Worm (Caenorhabditis elegans) whole organism, late embryonic: ENCODE results near the gene C30B5.17.

Experiments
- C38D4.7 ChIP-seq: fragments of 200-800 bp; sonication (Bioruptor generic); optimal IDR thresholded peaks from 2 replicates; lab custom pipeline; 2018; ENCODE audit warnings: mild to moderate bottlenecking, missing genetic modification characterization, moderate library complexity, missing compliant biosample characterization
- F13H6.1 ChIP-seq: sonication (generic microtip); optimal IDR thresholded peaks from 2 replicates; lab custom pipeline; 2016; ENCODE audit warnings: missing genetic modification characterization, missing compliant biosample characterization
- K02D7.2 ChIP-seq: sonication (generic microtip); optimal IDR thresholded peaks from 2 replicates; lab custom pipeline; 2017; ENCODE audit warnings: mild to moderate bottlenecking, missing genetic modification characterization, missing compliant biosample characterization
- K09A11.1 ChIP-seq: sonication (generic microtip); optimal IDR thresholded peaks from 2 replicates; lab custom pipeline; 2017; ENCODE audit warnings: antibody characterized with exemption, mild to moderate bottlenecking, missing genetic modification characterization, missing compliant biosample characterization; ENCODE audit not compliant: insufficient read depth
- ahr-1 ChIP-seq: sonication (generic microtip); optimal IDR thresholded peaks from 2 replicates; lab custom pipeline; 2016; ENCODE audit warnings: missing genetic modification characterization, missing compliant biosample characterization
- ceh-14 ChIP-seq: sonication (generic microtip); optimal IDR thresholded peaks from 2 replicates; lab custom pipeline; 2016; ENCODE audit warnings: missing genotype, missing genetic modification characterization, missing compliant biosample characterization
- ceh-18 ChIP-seq: sonication (generic microtip); optimal IDR thresholded peaks from 2 replicates; lab custom pipeline; 2016; ENCODE audit warnings: missing genetic modification characterization, missing compliant biosample characterization
- ceh-2 ChIP-seq: sonication (generic microtip); optimal IDR thresholded peaks from 2 replicates; lab custom pipeline; 2016; ENCODE audit warnings: missing genotype, missing genetic modification characterization, missing compliant biosample characterization
- ceh-22 ChIP-seq: sonication (generic microtip); optimal IDR thresholded peaks from 2 replicates; lab custom pipeline; 2017; ENCODE audit warnings: missing biosample characterization, missing genetic modification characterization
- ceh-24 ChIP-seq: sonication (generic microtip); optimal IDR thresholded peaks from 2 replicates; lab custom pipeline; 2016; ENCODE audit warnings: mild to moderate bottlenecking, missing genetic modification characterization, missing compliant biosample characterization
- ceh-30 ChIP-seq: fragments of 150-350 bp; optimal IDR thresholded peaks from 2 replicates; lab custom pipeline; 2014; ENCODE audit warnings: missing biosample characterization, missing genetic modification characterization
- ceh-45 ChIP-seq: fragments of 200-800 bp; sonication (Bioruptor generic); IDR thresholded peaks from 2 replicates; pipeline ENCODE4 v1.3.6; 2022; ENCODE audit warnings: missing genetic modification reagents, missing genetic modification characterization, missing compliant biosample characterization
- che-1 ChIP-seq: sonication (generic microtip); optimal IDR thresholded peaks from 2 replicates; lab custom pipeline; 2016; ENCODE audit warnings: mild to moderate bottlenecking, missing genetic modification characterization, missing compliant biosample characterization
- elt-4 ChIP-seq: sonication (generic microtip); optimal IDR thresholded peaks from 2 replicates; lab custom pipeline; 2016; ENCODE audit warnings: missing genetic modification characterization, missing compliant biosample characterization
- ets-4 ChIP-seq: sonication (generic microtip); optimal IDR thresholded peaks from 2 replicates; lab custom pipeline; 2016; ENCODE audit warnings: missing genetic modification characterization, missing compliant biosample characterization
- fax-1 ChIP-seq: sonication (generic microtip); optimal IDR thresholded peaks from 2 replicates; lab custom pipeline; 2016; ENCODE audit warnings: missing genotype, missing genetic modification characterization, missing compliant biosample characterization
- fkh-6 ChIP-seq: sonication (generic microtip); optimal IDR thresholded peaks from 2 replicates; lab custom pipeline; 2016; ENCODE audit warnings: missing genetic modification characterization, missing compliant biosample characterization
- gmeb-2 ChIP-seq: sonication (generic microtip); optimal IDR thresholded peaks from 2 replicates; lab custom pipeline; 2016; ENCODE audit warnings: missing genetic modification characterization, inconsistent platforms, missing compliant biosample characterization
- hlh-30 ChIP-seq: sonication (generic microtip); optimal IDR thresholded peaks from 2 replicates; lab custom pipeline; 2017; ENCODE audit warnings: antibody characterized with exemption, missing genetic modification characterization, missing compliant biosample characterization; ENCODE audit not compliant: insufficient read depth
- madf-2 ChIP-seq: sonication (generic microtip); optimal IDR thresholded peaks from 2 replicates; lab custom pipeline; 2017; ENCODE audit warnings: missing genetic modification characterization, missing compliant biosample characterization
- mec-3 ChIP-seq: sonication (generic microtip); optimal IDR thresholded peaks from 2 replicates; lab custom pipeline; 2016; ENCODE audit warnings: borderline replicate concordance, missing genetic modification characterization, missing compliant biosample characterization
- nfya-1 ChIP-seq: sonication (generic microtip); optimal IDR thresholded peaks from 2 replicates; lab custom pipeline; 2017; ENCODE audit warnings: missing genetic modification characterization, mild to moderate bottlenecking, missing compliant biosample characterization, antibody characterized with exemption, moderate library complexity
- nhr-11 ChIP-seq: fragments of 150-350 bp; optimal IDR thresholded peaks from 2 replicates; lab custom pipeline; 2014; ENCODE audit warnings: missing biosample characterization, missing genetic modification characterization
- npax-4 ChIP-seq: sonication (generic microtip); optimal IDR thresholded peaks from 2 replicates; lab custom pipeline; 2016; ENCODE audit warnings: missing genetic modification characterization, missing compliant biosample characterization
- odd-2 ChIP-seq: sonication (generic microtip); optimal IDR thresholded peaks from 2 replicates; lab custom pipeline; 2017; ENCODE audit warnings: antibody characterized with exemption, mild to moderate bottlenecking, missing genetic modification characterization, missing compliant biosample characterization
- pax-1 ChIP-seq: fragments of 150-350 bp; optimal IDR thresholded peaks from 2 replicates; lab custom pipeline; 2014; ENCODE audit warnings: missing biosample characterization, missing genetic modification characterization
- pqm-1 ChIP-seq: sonication (generic microtip); optimal IDR thresholded peaks from 2 replicates; lab custom pipeline; 2016; ENCODE audit warnings: missing genetic modification characterization, missing compliant biosample characterization
- ref-2 ChIP-seq: sonication (generic microtip); optimal IDR thresholded peaks from 2 replicates; lab custom pipeline; 2016; ENCODE audit warnings: missing genetic modification characterization, missing compliant biosample characterization
- rnt-1 ChIP-seq: sonication (generic microtip); optimal IDR thresholded peaks from 2 replicates; lab custom pipeline; 2016; ENCODE audit warnings: missing genetic modification characterization, missing compliant biosample characterization
- sdc-2 ChIP-seq: sonication (generic microtip); optimal IDR thresholded peaks from 2 replicates; lab custom pipeline; 2016; ENCODE audit warnings: missing genotype, missing genetic modification characterization, missing compliant biosample characterization
- sox-4 ChIP-seq: sonication (generic microtip); optimal IDR thresholded peaks from 2 replicates; lab custom pipeline; 2017; ENCODE audit warnings: mild to moderate bottlenecking, missing genetic modification characterization, inconsistent platforms, missing compliant biosample characterization
- ttx-3 ChIP-seq: sonication (generic microtip); optimal IDR thresholded peaks from 2 replicates; lab custom pipeline; 2016; ENCODE audit warnings: missing genetic modification reagents, missing genetic modification characterization, missing compliant biosample characterization
- unc-3 ChIP-seq, 2 experiments: fragments of 200-800 bp in 1 of 2; sonication (Bioruptor generic) in 1 of 2; sonication (generic microtip) in 1 of 2; conservative IDR thresholded peaks in 1 of 2; optimal IDR thresholded peaks in 1 of 2; 2 replicates each; pipeline versions ENCODE4 v1.3.6 to Lab custom; 2016 to 2022; ENCODE audit warnings: missing compliant biosample characterization in 2 of 2, missing genetic modification characterization in 2 of 2, missing genetic modification reagents in 1 of 2
- unc-55 ChIP-seq: sonication (generic microtip); optimal IDR thresholded peaks from 2 replicates; lab custom pipeline; 2017; ENCODE audit warnings: missing biosample characterization, missing genetic modification reagents, missing genetic modification characterization
- zip-5 ChIP-seq: sonication (generic microtip); optimal IDR thresholded peaks from 2 replicates; lab custom pipeline; 2016; ENCODE audit warnings: missing genetic modification characterization, missing compliant biosample characterization
- ztf-16 ChIP-seq: sonication (generic microtip); optimal IDR thresholded peaks from 2 replicates; lab custom pipeline; 2017; ENCODE audit warnings: missing genetic modification characterization, missing compliant biosample characterization

Gene C30B5.17

DNA sequence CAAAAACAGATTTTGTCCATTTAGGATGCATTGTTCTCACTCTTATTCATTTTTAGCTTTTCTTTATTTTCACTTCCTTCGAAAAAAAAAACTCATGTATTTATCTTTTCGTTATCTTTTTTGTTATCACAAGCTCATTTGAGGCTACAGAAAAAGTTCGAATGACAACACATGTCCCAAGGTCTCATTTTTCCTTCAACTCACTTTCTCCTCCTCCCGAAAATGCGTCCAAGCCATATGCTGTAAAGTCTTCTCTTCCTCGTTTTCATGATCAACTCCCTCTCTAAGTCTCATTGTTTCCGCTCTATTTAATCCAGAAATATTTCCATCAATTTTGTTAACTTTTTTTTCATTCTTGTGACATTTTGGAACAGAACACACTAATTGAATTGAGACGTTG lies 21.5 kb downstream of the C30B5.17 start:
- TF ChIP-seq ztf-16 (tag; lab: Kevin White, UChicago) (no peak), ceh-18 (tag; lab: Kevin White, UChicago) (peak; percentile 26)
- TF ChIP-seq, all 69 proteins: peak for 1

DNA sequence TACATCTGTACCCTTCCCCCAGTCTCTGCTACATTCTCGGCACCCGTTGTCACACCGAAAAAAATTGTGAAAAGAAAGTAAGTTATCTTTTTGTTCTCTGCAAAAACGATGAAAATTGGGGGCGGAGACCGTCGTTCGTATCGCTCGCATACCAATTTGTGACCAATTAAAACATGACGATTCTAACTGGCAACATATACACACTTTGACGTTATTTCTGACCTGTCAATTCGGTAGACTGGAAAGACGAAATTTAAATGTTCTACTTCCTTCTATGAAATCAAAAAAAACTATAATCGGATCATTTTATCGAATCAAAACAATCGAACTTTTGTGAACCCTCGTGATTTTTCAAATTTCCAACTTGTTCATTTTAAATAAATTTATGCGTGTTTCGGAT lies 22.3 kb downstream of the C30B5.17 start:
- no peak for TF ChIP-seq K02D7.2
- no peak for TF ChIP-seq ceh-2 (tag; lab: Kevin White, UChicago)
- TF ChIP-seq F13H6.1 (tag; lab: Kevin White, UChicago) = no peak
- TF ChIP-seq npax-4 (tag; lab: Kevin White, UChicago) = no peak
- TF ChIP-seq K09A11.1 (tag; lab: Kevin White, UChicago) = no peak
- TF ChIP-seq pax-1 (tag; lab: Kevin White, UChicago) = no peak
- TF ChIP-seq ceh-22 (tag; lab: Kevin White, UChicago) = no peak
- no peak for TF ChIP-seq che-1 (tag; lab: Kevin White, UChicago)
- no peak for TF ChIP-seq ceh-24 (tag; lab: Kevin White, UChicago)
- no peak for TF ChIP-seq ceh-30 (tag; lab: Kevin White, UChicago)
- no peak for TF ChIP-seq unc-3 (GFP tag; conservative IDR thresholded peaks at IDR 0.05; lab: Robert Waterston, UW)
- TF ChIP-seq unc-3 (tag; optimal IDR thresholded peaks at IDR 0.05; lab: Kevin White, UChicago) = no peak
- no peak for TF ChIP-seq ceh-14 (tag; lab: Kevin White, UChicago)
- no peak for TF ChIP-seq C38D4.7
- no peak for TF ChIP-seq fax-1 (tag; lab: Kevin White, UChicago)
- TF ChIP-seq pqm-1 (tag; lab: Kevin White, UChicago) = no peak

DNA sequence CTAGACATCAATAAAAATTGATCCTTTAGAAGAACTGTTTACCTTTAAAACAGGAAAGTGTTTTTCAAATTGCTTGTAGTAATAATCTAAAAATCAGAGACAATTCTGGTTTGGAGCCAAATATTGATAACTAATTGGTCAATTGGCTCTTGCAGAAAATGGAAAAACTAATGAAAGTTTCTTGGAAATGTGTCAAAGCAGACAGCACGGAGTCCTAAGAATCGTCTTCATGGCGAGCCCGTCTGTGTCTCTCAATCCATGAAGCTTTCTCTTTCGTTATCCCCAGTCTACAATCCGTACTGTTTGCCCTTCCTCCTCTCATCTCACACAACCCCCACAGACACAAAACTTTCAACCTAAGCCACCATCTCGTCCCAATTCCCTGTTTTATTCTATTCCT lies 23.3 kb downstream of the C30B5.17 start, which contains the start of gene F40H3.1:
Gene F40H3.1 (plus strand): TSS at position 301 of the 400 bp plus-strand sequence.
- no peak for TF ChIP-seq mec-3
- no peak for TF ChIP-seq gmeb-2 (tag; lab: Kevin White, UChicago)
- TF ChIP-seq elt-4 = no peak
- no peak for TF ChIP-seq npax-4 (tag; lab: Kevin White, UChicago)
- no peak for TF ChIP-seq ahr-1 (tag; lab: Kevin White, UChicago)
- TF ChIP-seq sox-4 = no peak

DNA sequence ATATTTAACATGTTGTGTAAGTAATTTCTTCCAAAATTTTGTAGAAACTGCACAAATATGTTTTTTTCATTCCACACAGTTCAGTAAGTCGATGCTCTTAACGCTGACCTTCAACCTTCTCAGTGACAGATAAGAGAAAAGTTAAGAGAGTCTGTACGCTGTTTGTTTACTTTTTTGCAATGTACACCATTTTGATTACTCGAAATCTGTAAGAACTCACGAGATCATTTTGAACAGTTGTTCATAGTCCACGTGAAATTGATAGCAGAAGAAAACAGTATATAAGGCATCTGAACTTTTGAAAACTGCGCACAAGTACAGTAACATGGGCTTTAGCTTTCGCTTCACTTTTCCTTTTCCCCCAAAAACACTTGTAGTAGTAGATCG lies 24.1 kb downstream of the C30B5.17 start:
- TF ChIP-seq nfya-1 (tag; lab: Kevin White, UChicago) = no peak
- no peak for TF ChIP-seq sdc-2
- TF ChIP-seq nhr-11 (tag; lab: Kevin White, UChicago) = no peak
- TF ChIP-seq ceh-45 = no peak
- TF ChIP-seq ttx-3 (tag; lab: Kevin White, UChicago) = no peak
- TF ChIP-seq rnt-1 (tag; lab: Kevin White, UChicago) = no peak
- no peak for TF ChIP-seq unc-55
- TF ChIP-seq zip-5 = no peak
- no peak for TF ChIP-seq ets-4 (tag; lab: Kevin White, UChicago)
- TF ChIP-seq fkh-6 (tag; lab: Kevin White, UChicago) = no peak
- no peak for TF ChIP-seq madf-2
- no peak for TF ChIP-seq hlh-30 (tag; lab: Kevin White, UChicago)
- no peak for TF ChIP-seq ref-2 (tag; lab: Kevin White, UChicago)
- TF ChIP-seq che-1 (tag; lab: Kevin White, UChicago) = no peak
- no peak for TF ChIP-seq fax-1 (tag; lab: Kevin White, UChicago)
- TF ChIP-seq odd-2 (tag; lab: Kevin White, UChicago) = no peak
- TF ChIP-seq, all 69 proteins: peak for 0
